Worm (Caenorhabditis elegans) whole organism, early embryonic: ENCODE results near the gene lev-9.

Experiments
- B0310.2 ChIP-seq: sonication (generic microtip); optimal IDR thresholded peaks from 2 replicates; lab custom pipeline; 2016; ENCODE audit warnings: mild to moderate bottlenecking, missing genetic modification characterization, missing compliant biosample characterization
- F13C5.2 ChIP-seq: sonication (generic microtip); optimal IDR thresholded peaks from 2 replicates; lab custom pipeline; 2017; ENCODE audit warnings: mild to moderate bottlenecking, missing genetic modification characterization, inconsistent platforms, missing compliant biosample characterization
- aly-1 ChIP-seq: sonication (generic microtip); optimal IDR thresholded peaks from 2 replicates; lab custom pipeline; 2016; ENCODE audit warnings: missing genetic modification characterization, missing compliant biosample characterization
- ama-1 ChIP-seq: fragments of 150-350 bp; optimal IDR thresholded peaks from 2 replicates; lab custom pipeline; 2014
- ceh-13 ChIP-seq: fragments of 200-800 bp; sonication (Bioruptor generic); optimal IDR thresholded peaks from 2 replicates; lab custom pipeline; 2018; ENCODE audit warnings: mild to moderate bottlenecking, missing genetic modification characterization, missing compliant biosample characterization
- ceh-36 ChIP-seq: sonication (generic microtip); optimal IDR thresholded peaks from 2 replicates; lab custom pipeline; 2016; ENCODE audit warnings: missing genetic modification characterization, inconsistent platforms, missing compliant biosample characterization
- ets-7 ChIP-seq: sonication (generic microtip); optimal IDR thresholded peaks from 2 replicates; lab custom pipeline; 2016; ENCODE audit warnings: missing genotype, missing genetic modification characterization, missing compliant biosample characterization
- flt-1 ChIP-seq: fragments of 200-800 bp; sonication (Bioruptor generic); IDR thresholded peaks from 2 replicates; pipeline ENCODE4 v1.3.6; 2022; ENCODE audit warnings: missing genetic modification characterization, missing compliant biosample characterization
- hmbx-1 ChIP-seq: sonication (generic microtip); optimal IDR thresholded peaks from 2 replicates; lab custom pipeline; 2016; ENCODE audit warnings: mild to moderate bottlenecking, missing genetic modification characterization, missing compliant biosample characterization
- hmg-4 ChIP-seq: fragments of 200-800 bp; sonication (Bioruptor generic); optimal IDR thresholded peaks from 2 replicates; lab custom pipeline; 2018; ENCODE audit warnings: mild to moderate bottlenecking, missing genetic modification characterization, missing compliant biosample characterization
- hnd-1 ChIP-seq: sonication (generic microtip); optimal IDR thresholded peaks from 2 replicates; lab custom pipeline; 2016; ENCODE audit warnings: missing genetic modification characterization, missing compliant biosample characterization
- pes-1 ChIP-seq: fragments of 200-800 bp; sonication (Bioruptor generic); IDR thresholded peaks from 2 replicates; pipeline ENCODE4 v1.3.6; 2022; ENCODE audit warnings: missing genetic modification reagents, missing genetic modification characterization, missing compliant biosample characterization
- scrt-1 ChIP-seq: fragments of 200-800 bp; sonication (Bioruptor generic); IDR thresholded peaks from 2 replicates; pipeline ENCODE4 v1.3.6; 2022; ENCODE audit warnings: missing genetic modification characterization, missing compliant biosample characterization
- sea-1 ChIP-seq: fragments of 200-800 bp; sonication (Bioruptor generic); conservative IDR thresholded peaks from 2 replicates; pipeline ENCODE4 v1.3.6; 2022; ENCODE audit warnings: missing genetic modification characterization, missing compliant biosample characterization
- tbx-11 ChIP-seq: fragments of 200-800 bp; sonication (Bioruptor generic); IDR thresholded peaks from 2 replicates; pipeline ENCODE4 v1.3.6; 2022; ENCODE audit warnings: missing genetic modification characterization, missing compliant biosample characterization
- tbx-37 ChIP-seq: fragments of 200-800 bp; sonication (Bioruptor generic); conservative IDR thresholded peaks from 2 replicates; pipeline ENCODE4 v1.3.6; 2022; ENCODE audit warnings: missing genetic modification reagents, missing genetic modification characterization, missing compliant biosample characterization
- tra-4 ChIP-seq: sonication (generic microtip); optimal IDR thresholded peaks from 2 replicates; lab custom pipeline; 2017; ENCODE audit warnings: missing genetic modification characterization, missing compliant biosample characterization

lev-9 gene

ce11 chrX:6245499-6245898 lies 46.0 kb downstream of the lev-9 start:
- no peak for TF ChIP-seq F13C5.2 (tag; lab: Kevin White, UChicago)

- TF ChIP-seq scrt-1 (GFP tag; lab: Robert Waterston, UW) (no peak), tbx-37 (GFP tag; lab: Robert Waterston, UW) (no peak), ceh-36 (no peak), flt-1 (GFP tag; lab: Robert Waterston, UW) (no peak), ceh-13 (no peak), ama-1 (lab: Kevin White, UChicago) (no peak), sea-1 (no peak), aly-1 (tag; lab: Kevin White, UChicago) (no peak), tra-4 (no peak), hmbx-1 (no peak), F13C5.2 (tag; lab: Kevin White, UChicago) (no peak), hmg-4 (GFP tag; lab: Kevin White, UChicago) (no peak), tbx-11 (GFP tag; lab: Robert Waterston, UW) (no peak), pes-1 (no peak), B0310.2 (tag; lab: Kevin White, UChicago) (no peak), ets-7 (tag; lab: Kevin White, UChicago) (no peak), hnd-1 (no peak)
Observed at ce11 chrX:6240640-6241033, 50.9 kb downstream of the lev-9 start, which contains the start of gene got-2.2. got-2.2 (plus strand) TSS chrX:6240983.

- TF ChIP-seq F13C5.2 (tag; lab: Kevin White, UChicago) (no peak), flt-1 (GFP tag; lab: Robert Waterston, UW) (no peak), hmg-4 (GFP tag; lab: Kevin White, UChicago) (peak; percentile 20), ceh-36 (no peak), ceh-13 (no peak), aly-1 (tag; lab: Kevin White, UChicago) (no peak)
Observed at ce11 chrX:6239927-6240639, 51.4 kb downstream of the lev-9 start.

ce11 chrX:6238973-6239372 lies 52.6 kb downstream of the lev-9 start, which contains the start of gene rml-3:
rml-3 (minus strand) TSS chrX:6239065.
- TF ChIP-seq sea-1 (no peak), hnd-1 (no peak), ceh-13 (no peak), tbx-37 (GFP tag; lab: Robert Waterston, UW) (no peak), ama-1 (lab: Kevin White, UChicago) (no peak), F13C5.2 (tag; lab: Kevin White, UChicago) (no peak), B0310.2 (tag; lab: Kevin White, UChicago) (no peak), pes-1 (no peak), ets-7 (tag; lab: Kevin White, UChicago) (no peak), tra-4 (no peak), aly-1 (tag; lab: Kevin White, UChicago) (no peak), ceh-36 (no peak), tbx-11 (GFP tag; lab: Robert Waterston, UW) (no peak), flt-1 (GFP tag; lab: Robert Waterston, UW) (no peak), hmg-4 (GFP tag; lab: Kevin White, UChicago) (no peak), scrt-1 (GFP tag; lab: Robert Waterston, UW) (no peak), hmbx-1 (no peak)

- no peak for TF ChIP-seq hmbx-1
- TF ChIP-seq F13C5.2 (tag; lab: Kevin White, UChicago) = no peak
- TF ChIP-seq flt-1 (GFP tag; lab: Robert Waterston, UW) = no peak
- TF ChIP-seq aly-1 (tag; lab: Kevin White, UChicago) = no peak
- no peak for TF ChIP-seq hmg-4 (GFP tag; lab: Kevin White, UChicago)
- no peak for TF ChIP-seq tbx-37 (GFP tag; lab: Robert Waterston, UW)
- no peak for TF ChIP-seq pes-1
- TF ChIP-seq tra-4 = no peak
- no peak for TF ChIP-seq sea-1
- no peak for TF ChIP-seq ama-1 (lab: Kevin White, UChicago)
- no peak for TF ChIP-seq ets-7 (tag; lab: Kevin White, UChicago)
- TF ChIP-seq tbx-11 (GFP tag; lab: Robert Waterston, UW) = no peak
Observed at ce11 chrX:6235443-6235842, 56.1 kb downstream of the lev-9 start, which contains the start of gene hsp-43. hsp-43 (minus strand) TSS chrX:6235543.

ce11 chrX:6232998-6233626 lies 58.4 kb downstream of the lev-9 start, which contains the start of gene C14F11.4:
C14F11.4 (minus strand) TSS chrX:6233048.
- no peak for TF ChIP-seq aly-1 (tag; lab: Kevin White, UChicago)
- TF ChIP-seq tbx-11 (GFP tag; lab: Robert Waterston, UW) = no peak
- TF ChIP-seq hnd-1 = no peak
- TF ChIP-seq scrt-1 (GFP tag; lab: Robert Waterston, UW) = no peak
- no peak for TF ChIP-seq ceh-13
- TF ChIP-seq B0310.2 (tag; lab: Kevin White, UChicago) = no peak
- no peak for TF ChIP-seq tbx-37 (GFP tag; lab: Robert Waterston, UW)
- no peak for TF ChIP-seq ama-1 (lab: Kevin White, UChicago)
- no peak for TF ChIP-seq hmg-4 (GFP tag; lab: Kevin White, UChicago)
- no peak for TF ChIP-seq sea-1
